Fruit fly (Drosophila melanogaster) whole organism, embryonic: ENCODE data around the gene bb8.
A peak's percentile ranks its signal among the peaks of the same experiment; 100 is the strongest.

Experiments used
- Awh ChIP-seq: fragments of 200-800 bp; sonication (Bioruptor generic); IDR thresholded peaks from 2 replicates; pipeline ENCODE4, ENCODE4 v1.3.6; 2022; ENCODE audit warnings: missing biosample characterization, missing genetic modification characterization
- Bgb ChIP-seq: fragments of 200-800 bp; sonication (Bioruptor generic); IDR thresholded peaks from 2 replicates; pipeline ENCODE4 v1.3.6; 2022; ENCODE audit warnings: missing biosample characterization, missing genetic modification characterization; ENCODE audit not compliant: partially characterized antibody
- CG12104 ChIP-seq: fragments of 200-800 bp; sonication (Bioruptor generic); optimal IDR thresholded peaks from 3 replicates; lab custom pipeline; 2016; ENCODE audit warnings: missing biosample characterization, missing genetic modification characterization
- CG12236 ChIP-seq: fragments of 200-800 bp; sonication (Bioruptor generic); optimal IDR thresholded peaks from 2 replicates; lab custom pipeline; 2016; ENCODE audit warnings: missing biosample characterization, missing genetic modification characterization
- CG13123 ChIP-seq: fragments of 200-800 bp; sonication (Bioruptor generic); optimal IDR thresholded peaks from 2 replicates; lab custom pipeline; 2016; ENCODE audit warnings: missing biosample characterization, missing genetic modification characterization
- CG13287 ChIP-seq: fragments of 200-800 bp; sonication (Bioruptor generic); IDR thresholded peaks from 2 replicates; pipeline ENCODE4 v1.3.6; 2022; ENCODE audit warnings: missing biosample characterization, missing genetic modification characterization; ENCODE audit not compliant: partially characterized antibody
- CG14441 ChIP-seq: fragments of 200-800 bp; sonication (Bioruptor generic); IDR thresholded peaks from 2 replicates; pipeline ENCODE4 v1.3.6; 2022; ENCODE audit warnings: missing biosample characterization, missing genetic modification characterization
- CG14965 ChIP-seq: fragments of 200-800 bp; sonication (Bioruptor generic); optimal IDR thresholded peaks from 2 replicates; lab custom pipeline; 2016; ENCODE audit warnings: missing biosample characterization, missing genetic modification characterization, borderline replicate concordance
- CG15073 ChIP-seq: fragments of 200-800 bp; sonication (Bioruptor generic); optimal IDR thresholded peaks from 2 replicates; lab custom pipeline; 2016; ENCODE audit warnings: missing biosample characterization, missing genetic modification characterization
- CG2712 ChIP-seq: fragments of 200-800 bp; optimal IDR thresholded peaks from 3 replicates; lab custom pipeline; 2019; ENCODE audit warnings: missing biosample characterization, mild to moderate bottlenecking, missing genetic modification characterization, moderate library complexity
- CG3065 ChIP-seq: fragments of 200-800 bp; sonication (Bioruptor generic); optimal IDR thresholded peaks from 2 replicates; lab custom pipeline; 2016; ENCODE audit warnings: missing biosample characterization, missing genetic modification characterization
- CG4730 ChIP-seq: fragments of 200-800 bp; sonication (Bioruptor generic); IDR thresholded peaks from 2 replicates; pipeline ENCODE4 v1.3.6; 2022; ENCODE audit warnings: missing biosample characterization, missing genetic modification characterization
- CG4854 ChIP-seq: fragments of 200-800 bp; sonication (Bioruptor generic); optimal IDR thresholded peaks from 2 replicates; lab custom pipeline; 2016; ENCODE audit warnings: missing biosample characterization, missing genetic modification characterization, inconsistent platforms
- CG6683 ChIP-seq: fragments of 200-800 bp; sonication (Bioruptor generic); optimal IDR thresholded peaks from 2 replicates; lab custom pipeline; 2017; ENCODE audit warnings: missing biosample characterization, mild to moderate bottlenecking, missing genetic modification characterization, missing genetic modification reagents
- CG7987 ChIP-seq: fragments of 200-800 bp; sonication (Bioruptor generic); optimal IDR thresholded peaks from 2 replicates; lab custom pipeline; 2018; ENCODE audit warnings: missing biosample characterization, mild to moderate bottlenecking, missing genetic modification characterization, moderate library complexity
- CG8089 ChIP-seq: fragments of 200-800 bp; sonication (Bioruptor generic); optimal IDR thresholded peaks from 3 replicates; lab custom pipeline; 2016; ENCODE audit warnings: missing biosample characterization, missing genetic modification characterization
- CG8290 ChIP-seq, 3 experiments: fragments of 200-800 bp; sonication (Bioruptor generic); optimal IDR thresholded peaks; 2 replicates each; lab custom pipeline; 2016 to 2019; ENCODE audit warnings: missing biosample characterization in 3 of 3, missing genetic modification characterization in 3 of 3, mild to moderate bottlenecking in 2 of 3, moderate library complexity in 1 of 3
- CG8359 ChIP-seq: fragments of 200-800 bp; sonication (Bioruptor generic); optimal IDR thresholded peaks from 2 replicates; lab custom pipeline; 2017; ENCODE audit warnings: missing biosample characterization, mild to moderate bottlenecking, missing genetic modification characterization, borderline replicate concordance
- CG9215 ChIP-seq: fragments of 200-800 bp; sonication (Bioruptor generic); IDR thresholded peaks from 2 replicates; pipeline ENCODE4 v1.3.6; 2022; ENCODE audit warnings: missing biosample characterization, missing genetic modification characterization
- CrebB ChIP-seq: fragments of 200-800 bp; sonication (Bioruptor generic); optimal IDR thresholded peaks from 3 replicates; lab custom pipeline; 2018; ENCODE audit warnings: missing biosample characterization, mild to moderate bottlenecking, missing genetic modification characterization
- D19B ChIP-seq: fragments of 200-800 bp; sonication (Bioruptor generic); optimal IDR thresholded peaks from 2 replicates; lab custom pipeline; 2017; ENCODE audit warnings: missing biosample characterization, mild to moderate bottlenecking, missing genetic modification characterization
- Dbx ChIP-seq: fragments of 200-800 bp; sonication (Bioruptor generic); IDR thresholded peaks from 3 replicates; pipeline ENCODE4 v1.3.6; 2022; ENCODE audit warnings: missing biosample characterization, missing genetic modification characterization
- Ets97D ChIP-seq: fragments of 200-800 bp; sonication (Bioruptor generic); optimal IDR thresholded peaks from 3 replicates; lab custom pipeline; 2016; ENCODE audit warnings: missing biosample characterization, missing genetic modification characterization
- Hr3 ChIP-seq: fragments of 200-800 bp; sonication (Bioruptor generic); optimal IDR thresholded peaks from 3 replicates; lab custom pipeline; 2016; ENCODE audit warnings: missing biosample characterization, missing genetic modification characterization
- Hr51 ChIP-seq, 2 experiments: fragments of 200-800 bp; sonication (Bioruptor generic); optimal IDR thresholded peaks; 2 replicates in 1 of 2; 3 replicates in 1 of 2; lab custom pipeline; 2016 to 2018; ENCODE audit warnings: missing biosample characterization in 2 of 2, missing genetic modification characterization in 2 of 2, mild to moderate bottlenecking in 1 of 2, moderate library complexity in 1 of 2
- Lhr ChIP-seq: fragments of 200-800 bp; sonication (Bioruptor generic); optimal IDR thresholded peaks from 3 replicates; lab custom pipeline; 2017; ENCODE audit warnings: mild to moderate bottlenecking, missing biosample characterization, missing genetic modification reagents, missing genetic modification characterization
- Lim3 ChIP-seq: fragments of 200-800 bp; sonication (Bioruptor generic); IDR thresholded peaks from 2 replicates; pipeline ENCODE4 v1.3.6; 2022; ENCODE audit warnings: missing biosample characterization, missing genetic modification characterization
- Med ChIP-seq: fragments of 200-800 bp; sonication (Bioruptor generic); peaks from one replicate; lab custom pipeline; 2016; ENCODE audit warnings: missing biosample characterization, missing genetic modification characterization, mild to moderate bottlenecking, inconsistent platforms, moderate library complexity
- NC2α ChIP-seq: fragments of 200-800 bp; sonication (Bioruptor generic); optimal IDR thresholded peaks from 2 replicates; lab custom pipeline; 2016; ENCODE audit warnings: missing biosample characterization, missing genetic modification characterization
- Sox100B ChIP-seq: fragments of 200-800 bp; sonication (Bioruptor generic); optimal IDR thresholded peaks from 3 replicates; lab custom pipeline; 2018; ENCODE audit warnings: missing biosample characterization, mild to moderate bottlenecking, missing genetic modification characterization
- Ssrp ChIP-seq: fragments of 200-800 bp; sonication (Bioruptor generic); optimal IDR thresholded peaks from 2 replicates; lab custom pipeline; 2018; ENCODE audit warnings: missing biosample characterization, mild to moderate bottlenecking, missing genetic modification characterization, moderate library complexity
- amos ChIP-seq: fragments of 200-800 bp; sonication (Bioruptor generic); IDR thresholded peaks from 2 replicates; pipeline ENCODE4 v1.3.6; 2022; ENCODE audit warnings: missing biosample characterization, missing genetic modification characterization; ENCODE audit not compliant: partially characterized antibody
- dpn ChIP-seq, 2 experiments: fragments of 200-800 bp; sonication (Bioruptor generic); optimal IDR thresholded peaks; 3 replicates each; lab custom pipeline; 2016; ENCODE audit warnings: missing biosample characterization in 2 of 2, missing genetic modification characterization in 2 of 2
- eyg ChIP-seq: fragments of 200-800 bp; sonication (Bioruptor generic); optimal IDR thresholded peaks from 3 replicates; lab custom pipeline; 2016; ENCODE audit warnings: missing biosample characterization, missing genetic modification characterization
- fd3F ChIP-seq: fragments of 200-800 bp; sonication (Bioruptor generic); optimal IDR thresholded peaks from 2 replicates; lab custom pipeline; 2018; ENCODE audit warnings: missing biosample characterization, mild to moderate bottlenecking, missing genetic modification characterization, moderate library complexity
- fd64A ChIP-seq: fragments of 200-800 bp; sonication (Bioruptor generic); optimal IDR thresholded peaks from 3 replicates; lab custom pipeline; 2018; ENCODE audit warnings: missing biosample characterization, mild to moderate bottlenecking, missing genetic modification characterization
- gt ChIP-seq: fragments of 200-800 bp; sonication (Bioruptor generic); IDR thresholded peaks from 2 replicates; pipeline ENCODE4 v1.3.6; 2022; ENCODE audit warnings: missing biosample characterization, missing genetic modification characterization
- hb ChIP-seq: fragments of 200-800 bp; sonication (Bioruptor generic); IDR thresholded peaks from 3 replicates; pipeline ENCODE4 v1.3.6; 2022; ENCODE audit warnings: missing biosample characterization, missing genetic modification characterization; ENCODE audit not compliant: partially characterized antibody
- hbn ChIP-seq: fragments of 200-800 bp; sonication (Bioruptor generic); IDR thresholded peaks from 2 replicates; pipeline ENCODE4 v1.3.6; 2022; ENCODE audit warnings: missing biosample characterization, missing genetic modification characterization; ENCODE audit not compliant: partially characterized antibody
- ken ChIP-seq: fragments of 200-800 bp; sonication (Bioruptor generic); IDR thresholded peaks from 3 replicates; pipeline ENCODE4 v1.3.6; 2022; ENCODE audit warnings: missing biosample characterization, missing genetic modification characterization
- lab ChIP-seq: fragments of 200-800 bp; sonication (Bioruptor generic); optimal IDR thresholded peaks from 3 replicates; lab custom pipeline; 2017; ENCODE audit warnings: missing biosample characterization, missing genetic modification characterization, mild to moderate bottlenecking, moderate library complexity, missing genetic modification reagents
- mld ChIP-seq: fragments of 200-800 bp; sonication (Bioruptor generic); IDR thresholded peaks from 3 replicates; pipeline ENCODE4 v1.3.6; 2022; ENCODE audit warnings: missing biosample characterization, missing genetic modification characterization; ENCODE audit not compliant: partially characterized antibody
- pfk ChIP-seq: fragments of 200-800 bp; sonication (Bioruptor generic); optimal IDR thresholded peaks from 2 replicates; lab custom pipeline; 2018; ENCODE audit warnings: missing biosample characterization, mild to moderate bottlenecking, missing genetic modification characterization, moderate library complexity
- pita ChIP-seq: fragments of 200-800 bp; sonication (Bioruptor generic); optimal IDR thresholded peaks from 2 replicates; lab custom pipeline; 2017; ENCODE audit warnings: missing biosample characterization, mild to moderate bottlenecking, missing genetic modification characterization
- prd ChIP-seq, 3 experiments: fragments of >200 bp in 2 of 3; fragments of 200-800 bp in 1 of 3; sonication (Bioruptor generic) in 1 of 3; optimal IDR thresholded peaks in 2 of 3; IDR thresholded peaks in 1 of 3; 2 replicates in 2 of 3; 3 replicates in 1 of 3; pipeline versions ENCODE4 v1.3.6 to Lab custom; 2017 to 2022; ENCODE audit warnings: missing biosample characterization in 1 of 3, missing genetic modification characterization in 1 of 3
- sr ChIP-seq: fragments of 200-800 bp; sonication (Bioruptor generic); IDR thresholded peaks from 3 replicates; pipeline ENCODE4 v1.3.6; 2022; ENCODE audit warnings: missing biosample characterization, missing genetic modification characterization
- zen ChIP-seq: fragments of 200-800 bp; sonication (Bioruptor generic); optimal IDR thresholded peaks from 3 replicates; lab custom pipeline; 2018; ENCODE audit warnings: missing biosample characterization, mild to moderate bottlenecking, missing genetic modification characterization, moderate library complexity

The bb8 gene

DNA sequence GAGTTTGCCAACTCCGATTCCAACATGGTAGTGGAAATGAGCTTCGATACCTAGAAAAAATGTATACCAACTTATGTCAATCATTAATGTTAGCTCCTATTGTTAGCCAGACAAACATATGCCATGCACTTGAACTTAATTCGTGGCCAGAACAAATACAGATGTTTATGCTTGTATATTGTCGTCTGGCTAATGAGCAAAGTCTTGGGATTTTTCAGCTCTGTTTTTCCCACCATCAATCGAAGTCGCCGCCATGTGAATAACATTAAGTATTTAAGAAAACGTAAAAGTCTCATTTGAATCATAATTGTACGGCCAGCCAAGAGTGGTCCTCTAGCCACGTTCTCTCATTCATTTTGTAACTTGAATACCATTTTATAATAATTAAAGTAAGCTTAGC is 6.3 kb downstream of the bb8 start, which contains the start of gene CG6763:
Gene CG6763, plus strand, starts transcription at position 301 of the 400 bp plus-strand sequence.
- TF ChIP-seq CG2712 (tag; lab: Kevin White, UChicago), result no peak
- peak; percentile 11 for TF ChIP-seq lab (GFP tag; lab: Kevin White, UChicago)
- TF ChIP-seq CG4730, result no peak
- no peak for TF ChIP-seq fd64A (GFP tag; lab: Kevin White, UChicago)
- TF ChIP-seq CrebB, result no peak
- peak; percentile 39 for TF ChIP-seq Med
- TF ChIP-seq CG8290 (GFP tag; optimal IDR thresholded peaks at IDR 0.05; lab: Kevin White, UChicago), result no peak
- peak in 1 of 2 experiments; percentile 42 for TF ChIP-seq CG8290 (tag; optimal IDR thresholded peaks at IDR 0.05; lab: Kevin White, UChicago)
- TF ChIP-seq CG12104 (GFP tag; lab: Kevin White, UChicago), result no peak

DNA sequence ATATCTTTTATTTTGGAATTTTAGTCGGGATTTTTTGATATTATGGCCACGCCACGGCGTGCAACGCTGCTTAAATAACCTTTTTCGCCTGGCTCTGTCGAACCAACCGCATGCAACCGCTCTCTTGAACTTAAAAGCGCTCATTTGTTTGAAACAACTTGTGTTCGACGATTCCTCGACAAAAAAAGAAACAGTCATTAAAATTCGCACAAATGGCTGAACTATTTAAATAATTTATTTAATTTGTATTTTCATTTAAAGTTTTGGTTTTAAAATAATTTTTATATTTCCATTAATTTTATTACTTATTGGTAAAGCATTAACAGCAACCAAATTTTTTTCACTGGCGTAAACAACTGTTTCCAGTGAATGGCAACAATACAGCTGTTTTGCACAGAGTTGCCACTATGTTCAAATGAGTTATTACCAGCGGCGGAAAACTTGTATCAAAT is 9.2 kb downstream of the bb8 start, which contains the start of the genes orb and Cdc16:
Gene orb, minus strand, starts transcription at position 51 of the 452 bp plus-strand sequence.
Gene Cdc16, plus strand, starts transcription at position 396 of the 452 bp plus-strand sequence.
- TF ChIP-seq amos (GFP tag; lab: Robert Waterston, UW) (no peak), sr (peak; percentile 55; the same call in 1 of the 3 replicates), Sox100B (GFP tag; lab: Kevin White, UChicago) (peak; percentile 85), CG7987 (GFP tag; lab: Kevin White, UChicago) (peak; percentile 77), hbn (GFP tag; lab: Robert Waterston, UW) (no peak; the same call in 1 of the 2 replicates), Dbx (GFP tag; lab: Robert Waterston, UW) (peak; percentile 95), CG8089 (GFP tag; lab: Kevin White, UChicago) (peak; percentile 23), CG14965 (no peak), CG3065 (GFP tag; lab: Kevin White, UChicago) (peak; percentile 51), CG14441 (GFP tag; lab: Robert Waterston, UW) (peak; percentile 91), CG9215 (GFP tag; lab: Robert Waterston, UW) (peak; percentile 83), dpn (GFP tag; optimal IDR thresholded peaks at IDR 0.05; lab: Kevin White, UChicago) (peak; percentile 81 to 95), Lim3 (GFP tag; lab: Robert Waterston, UW) (no peak; the same call in 1 of the 2 replicates), fd3F (GFP tag; lab: Kevin White, UChicago) (peak; percentile 91), CG13287 (GFP tag; lab: Robert Waterston, UW) (peak; percentile 60; the same call in 1 of the 2 replicates), gt (GFP tag; lab: Robert Waterston, UW) (peak; percentile 55; the same call in 1 of the 2 replicates), pita (GFP tag; lab: Kevin White, UChicago) (no peak), CG4854 (peak; percentile 80), Hr3 (peak; percentile 92), Ssrp (tag; lab: Kevin White, UChicago) (peak; percentile 88), D19B (GFP tag; lab: Kevin White, UChicago) (peak; percentile 75), CG15073 (GFP tag; lab: Kevin White, UChicago) (peak; percentile 36), CG8359 (GFP tag; lab: Kevin White, UChicago) (peak; percentile 43), mld (no peak), CG12236 (GFP tag; lab: Kevin White, UChicago) (peak; percentile 36), Hr51 (GFP tag; optimal IDR thresholded peaks at IDR 0.05; lab: Kevin White, UChicago) (peak; percentile 74 to 94), Lhr (GFP tag; lab: Kevin White, UChicago) (peak; percentile 74), Bgb (no peak), eyg (peak; percentile 3), zen (tag; lab: Kevin White, UChicago) (peak; percentile 84), prd (optimal IDR thresholded peaks at IDR 0.05; lab: Kevin White, UChicago) (no peak), prd (GFP tag; IDR thresholded peaks at IDR 0.05; lab: Robert Waterston, UW) (peak; percentile 94), hb (no peak), pfk (GFP tag; lab: Kevin White, UChicago) (no peak), CG6683 (GFP tag; lab: Kevin White, UChicago) (peak; percentile 85), Ets97D (GFP tag; lab: Kevin White, UChicago) (peak; percentile 63), CG13123 (peak; percentile 79), NC2α (peak; percentile 49), Awh (GFP tag; lab: Robert Waterston, UW) (peak; percentile 91), ken (GFP tag; lab: Robert Waterston, UW) (peak; percentile 93)
